Fruit fly (Drosophila melanogaster) whole organism, embryonic: ENCODE results near the gene SP1173.
A peak's percentile ranks its signal among the peaks of the same experiment; 100 is the strongest.

Experiments used
- Antp ChIP-seq: fragments of 200-800 bp; sonication (Bioruptor generic); optimal IDR thresholded peaks from 3 replicates; lab custom pipeline; 2016; ENCODE audit warnings: missing biosample characterization, missing genetic modification characterization
- Atf6 ChIP-seq: fragments of 200-800 bp; sonication (Bioruptor generic); IDR thresholded peaks from 2 replicates; pipeline ENCODE4 v1.3.6; 2022; ENCODE audit warnings: missing biosample characterization, missing genetic modification characterization
- CG12071 ChIP-seq: fragments of 200-800 bp; sonication (Bioruptor generic); optimal IDR thresholded peaks from 3 replicates; lab custom pipeline; 2018; ENCODE audit warnings: missing biosample characterization, mild to moderate bottlenecking, missing genetic modification characterization
- CG13775 ChIP-seq: fragments of 200-800 bp; sonication (Bioruptor generic); optimal IDR thresholded peaks from 3 replicates; lab custom pipeline; 2017; ENCODE audit warnings: missing biosample characterization, mild to moderate bottlenecking, missing genetic modification characterization
- CG17385 ChIP-seq: fragments of 200-800 bp; sonication (Bioruptor generic); optimal IDR thresholded peaks from 3 replicates; lab custom pipeline; 2018; ENCODE audit warnings: missing biosample characterization, mild to moderate bottlenecking, missing genetic modification characterization
- CG17829 ChIP-seq: fragments of 200-800 bp; optimal IDR thresholded peaks from 2 replicates; lab custom pipeline; 2019; ENCODE audit warnings: missing biosample characterization, mild to moderate bottlenecking, missing genetic modification characterization, moderate library complexity
- CG2875 ChIP-seq: fragments of 200-800 bp; sonication (Bioruptor generic); optimal IDR thresholded peaks from 2 replicates; lab custom pipeline; 2017; ENCODE audit warnings: missing biosample characterization, mild to moderate bottlenecking, missing genetic modification characterization, missing genetic modification reagents
- CG30020 ChIP-seq: fragments of 200-800 bp; optimal IDR thresholded peaks from 2 replicates; lab custom pipeline; 2019; ENCODE audit warnings: missing biosample characterization, mild to moderate bottlenecking, missing genetic modification characterization, moderate library complexity
- CG30403 ChIP-seq: fragments of 200-800 bp; sonication (Bioruptor generic); optimal IDR thresholded peaks from 3 replicates; lab custom pipeline; 2016; ENCODE audit warnings: missing biosample characterization, missing genetic modification characterization
- CG42726 ChIP-seq: fragments of 200-800 bp; sonication (Bioruptor generic); IDR thresholded peaks from 2 replicates; pipeline ENCODE4 v1.3.6; 2022; ENCODE audit warnings: missing biosample characterization, missing genetic modification characterization; ENCODE audit not compliant: partially characterized antibody
- CG43689 ChIP-seq: fragments of 200-800 bp; sonication (Bioruptor generic); IDR thresholded peaks from 2 replicates; pipeline ENCODE4 v1.3.6; 2022; ENCODE audit warnings: missing biosample characterization, missing genetic modification characterization
- CG4424 ChIP-seq: fragments of 200-800 bp; sonication (Bioruptor generic); optimal IDR thresholded peaks from 3 replicates; lab custom pipeline; 2016; ENCODE audit warnings: missing biosample characterization, missing genetic modification characterization
- CG4617 ChIP-seq: fragments of 200-800 bp; sonication (Bioruptor generic); optimal IDR thresholded peaks from 3 replicates; lab custom pipeline; 2016; ENCODE audit warnings: missing biosample characterization, missing genetic modification characterization, borderline replicate concordance
- CG4854 ChIP-seq: fragments of 200-800 bp; sonication (Bioruptor generic); optimal IDR thresholded peaks from 2 replicates; lab custom pipeline; 2016; ENCODE audit warnings: missing biosample characterization, missing genetic modification characterization, inconsistent platforms
- CG6654 ChIP-seq: fragments of 200-800 bp; sonication (Bioruptor generic); optimal IDR thresholded peaks from 2 replicates; lab custom pipeline; 2017; ENCODE audit warnings: missing biosample characterization, mild to moderate bottlenecking, missing genetic modification characterization
- CG7928 ChIP-seq: fragments of 200-800 bp; sonication (Bioruptor generic); optimal IDR thresholded peaks from 2 replicates; lab custom pipeline; 2017; ENCODE audit warnings: missing biosample characterization, mild to moderate bottlenecking, missing genetic modification characterization
- CG8765 ChIP-seq: fragments of 200-800 bp; sonication (Bioruptor generic); IDR thresholded peaks from 2 replicates; pipeline ENCODE4 v1.3.6; 2022; ENCODE audit warnings: missing biosample characterization, missing genetic modification characterization
- CG9609 ChIP-seq: fragments of 200-800 bp; sonication (Bioruptor generic); optimal IDR thresholded peaks from 3 replicates; lab custom pipeline; 2016; ENCODE audit warnings: missing biosample characterization, missing genetic modification characterization
- CrebB ChIP-seq: fragments of 200-800 bp; sonication (Bioruptor generic); optimal IDR thresholded peaks from 3 replicates; lab custom pipeline; 2018; ENCODE audit warnings: missing biosample characterization, mild to moderate bottlenecking, missing genetic modification characterization
- E2f2 ChIP-seq: fragments of 200-800 bp; sonication (Bioruptor generic); IDR thresholded peaks from 2 replicates; pipeline ENCODE4 v1.3.6; 2022; ENCODE audit warnings: missing biosample characterization, missing genetic modification characterization
- Elba2 ChIP-seq: fragments of 200-800 bp; sonication (Bioruptor generic); optimal IDR thresholded peaks from 3 replicates; lab custom pipeline; 2016; ENCODE audit warnings: missing biosample characterization, missing genetic modification characterization
- Fer1 ChIP-seq: fragments of 200-800 bp; sonication (Bioruptor generic); optimal IDR thresholded peaks from 2 replicates; lab custom pipeline; 2017; ENCODE audit warnings: missing biosample characterization, mild to moderate bottlenecking, missing genetic modification characterization
- Fer3 ChIP-seq: fragments of 200-800 bp; sonication (Bioruptor generic); optimal IDR thresholded peaks from 2 replicates; lab custom pipeline; 2018; ENCODE audit warnings: missing biosample characterization, mild to moderate bottlenecking, missing genetic modification characterization, moderate library complexity
- Hr39 ChIP-seq: fragments of >200 bp; optimal IDR thresholded peaks from 2 replicates; lab custom pipeline; 2017
- Hr51 ChIP-seq, 2 experiments: fragments of 200-800 bp; sonication (Bioruptor generic); optimal IDR thresholded peaks; 2 replicates in 1 of 2; 3 replicates in 1 of 2; lab custom pipeline; 2016 to 2018; ENCODE audit warnings: missing biosample characterization in 2 of 2, missing genetic modification characterization in 2 of 2, mild to moderate bottlenecking in 1 of 2, moderate library complexity in 1 of 2
- MESR4 ChIP-seq: fragments of 200-800 bp; sonication (Bioruptor generic); optimal IDR thresholded peaks from 2 replicates; lab custom pipeline; 2018; ENCODE audit warnings: missing biosample characterization, mild to moderate bottlenecking, missing genetic modification characterization, moderate library complexity
- Sry-δ ChIP-seq: fragments of 200-800 bp; sonication (Bioruptor generic); optimal IDR thresholded peaks from 2 replicates; lab custom pipeline; 2016; ENCODE audit warnings: missing biosample characterization, missing genetic modification characterization
- Usf ChIP-seq: fragments of 200-800 bp; sonication (Bioruptor generic); optimal IDR thresholded peaks from 2 replicates; lab custom pipeline; 2017; ENCODE audit warnings: missing genotype, missing biosample characterization, missing genetic modification characterization
- abd-A ChIP-seq: fragments of 200-800 bp; sonication (Bioruptor generic); optimal IDR thresholded peaks from 3 replicates; lab custom pipeline; 2019; ENCODE audit warnings: missing biosample characterization, mild to moderate bottlenecking, missing genetic modification characterization, moderate library complexity
- bbx ChIP-seq: fragments of 200-800 bp; sonication (Bioruptor generic); IDR thresholded peaks from 2 replicates; pipeline ENCODE4 v1.3.6; 2022; ENCODE audit warnings: missing biosample characterization, missing genetic modification characterization; ENCODE audit not compliant: partially characterized antibody
- bowl ChIP-seq: fragments of 200-800 bp; sonication (Bioruptor generic); IDR thresholded peaks from 2 replicates; pipeline ENCODE4 v1.3.6; 2022; ENCODE audit warnings: missing biosample characterization, missing genetic modification characterization
- bsh ChIP-seq, 2 experiments: fragments of 200-800 bp; sonication (Bioruptor generic); optimal IDR thresholded peaks; 2 replicates each; lab custom pipeline; 2017 to 2018; ENCODE audit warnings: mild to moderate bottlenecking in 2 of 2, missing biosample characterization in 2 of 2, missing genetic modification characterization in 2 of 2, moderate library complexity in 1 of 2
- cad ChIP-seq: fragments of >200 bp; optimal IDR thresholded peaks from 2 replicates; lab custom pipeline; 2017; ENCODE audit warnings: missing biosample characterization, missing genetic modification characterization
- cg ChIP-seq: fragments of 200-800 bp; sonication (Bioruptor generic); optimal IDR thresholded peaks from 3 replicates; lab custom pipeline; 2019; ENCODE audit warnings: missing biosample characterization, mild to moderate bottlenecking, missing genetic modification characterization, moderate library complexity
- en ChIP-seq: fragments of 200-800 bp; sonication (Bioruptor generic); optimal IDR thresholded peaks from 2 replicates; lab custom pipeline; 2016; ENCODE audit warnings: missing biosample characterization, missing genetic modification characterization
- gce ChIP-seq: fragments of 200-800 bp; sonication (Bioruptor generic); IDR thresholded peaks from 3 replicates; pipeline ENCODE4 v1.3.6; 2022; ENCODE audit warnings: missing biosample characterization, missing genetic modification characterization
- gcm2 ChIP-seq: fragments of 200-800 bp; sonication (Bioruptor generic); optimal IDR thresholded peaks from 2 replicates; lab custom pipeline; 2016; ENCODE audit warnings: missing biosample characterization, missing genetic modification characterization
- gsb-n ChIP-seq: fragments of 200-800 bp; sonication (Bioruptor generic); optimal IDR thresholded peaks from 3 replicates; lab custom pipeline; 2018; ENCODE audit warnings: missing biosample characterization, mild to moderate bottlenecking, missing genetic modification characterization
- hbn ChIP-seq: fragments of 200-800 bp; sonication (Bioruptor generic); IDR thresholded peaks from 2 replicates; pipeline ENCODE4 v1.3.6; 2022; ENCODE audit warnings: missing biosample characterization, missing genetic modification characterization; ENCODE audit not compliant: partially characterized antibody
- her ChIP-seq: fragments of 200-800 bp; sonication (Bioruptor generic); optimal IDR thresholded peaks from 2 replicates; lab custom pipeline; 2016; ENCODE audit warnings: missing biosample characterization, missing genetic modification characterization
- lilli ChIP-seq: fragments of 200-800 bp; sonication (Bioruptor generic); optimal IDR thresholded peaks from 3 replicates; lab custom pipeline; 2016; ENCODE audit warnings: missing biosample characterization, missing genetic modification characterization
- lov ChIP-seq, 2 experiments: fragments of 200-800 bp in 1 of 2; fragments of >200 bp in 1 of 2; sonication (Bioruptor generic) in 1 of 2; IDR thresholded peaks in 1 of 2; optimal IDR thresholded peaks in 1 of 2; 2 replicates in 1 of 2; 3 replicates in 1 of 2; pipeline versions ENCODE4 v1.3.6 to Lab custom; 2017 to 2022; ENCODE audit warnings: missing biosample characterization in 1 of 2, missing genetic modification characterization in 1 of 2
- pnt ChIP-seq: fragments of 200-800 bp; sonication (Bioruptor generic); optimal IDR thresholded peaks from 3 replicates; lab custom pipeline; 2016; ENCODE audit warnings: missing biosample characterization, missing genetic modification characterization
- pros ChIP-seq: fragments of 200-800 bp; sonication (Bioruptor generic); optimal IDR thresholded peaks from 3 replicates; lab custom pipeline; 2019; ENCODE audit warnings: missing biosample characterization, mild to moderate bottlenecking, missing genetic modification characterization, moderate library complexity
- rib ChIP-seq: fragments of 200-800 bp; sonication (Bioruptor generic); IDR thresholded peaks from 2 replicates; pipeline ENCODE4 v1.3.6; 2022; ENCODE audit warnings: missing biosample characterization, missing genetic modification characterization
- scrt ChIP-seq: fragments of 200-800 bp; sonication (Bioruptor generic); optimal IDR thresholded peaks from 2 replicates; lab custom pipeline; 2018; ENCODE audit warnings: missing biosample characterization, mild to moderate bottlenecking, missing genetic modification characterization, moderate library complexity
- shn ChIP-seq: fragments of 200-800 bp; sonication (Bioruptor generic); optimal IDR thresholded peaks from 3 replicates; lab custom pipeline; 2016; ENCODE audit warnings: missing biosample characterization, missing genetic modification characterization
- sr ChIP-seq: fragments of 200-800 bp; sonication (Bioruptor generic); IDR thresholded peaks from 3 replicates; pipeline ENCODE4 v1.3.6; 2022; ENCODE audit warnings: missing biosample characterization, missing genetic modification characterization
- tll ChIP-seq, 2 experiments: fragments of 200-800 bp in 1 of 2; fragments of >200 bp in 1 of 2; sonication (Bioruptor generic) in 1 of 2; optimal IDR thresholded peaks; 2 replicates each; lab custom pipeline; 2017 to 2019; ENCODE audit warnings: missing biosample characterization in 2 of 2, missing genetic modification characterization in 2 of 2, mild to moderate bottlenecking in 1 of 2, moderate library complexity in 1 of 2
- tup ChIP-seq: fragments of 200-800 bp; sonication (Bioruptor generic); optimal IDR thresholded peaks from 2 replicates; lab custom pipeline; 2016; ENCODE audit warnings: missing biosample characterization, mild to moderate bottlenecking, missing genetic modification characterization, moderate library complexity
- z ChIP-seq: fragments of 200-800 bp; sonication (Bioruptor generic); IDR thresholded peaks from 3 replicates; pipeline ENCODE4 v1.3.6; 2022; ENCODE audit warnings: missing biosample characterization, missing genetic modification characterization

Gene SP1173

DNA sequence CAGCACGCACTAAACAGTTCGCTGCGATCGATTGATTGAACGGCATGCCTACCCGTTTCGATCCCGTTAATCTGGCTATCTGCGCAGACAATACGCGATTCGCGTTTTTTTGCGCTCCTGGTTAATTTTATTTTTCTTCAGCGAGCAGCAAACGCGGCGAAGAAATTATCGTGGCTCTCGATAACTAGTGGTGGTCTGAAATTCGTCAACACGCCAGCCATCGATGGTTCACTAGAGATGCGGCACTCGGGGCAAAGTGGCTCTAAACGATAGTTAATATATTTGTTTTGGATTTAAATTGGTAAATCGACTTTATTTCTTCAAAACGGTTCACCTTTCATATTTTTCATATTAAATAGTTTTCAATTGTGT is 39.6 kb upstream of the SP1173 start, which contains the start of gene dikar (continued):
- TF ChIP-seq CG6654 (no peak), en (GFP tag; lab: Kevin White, UChicago) (no peak), CG13775 (GFP tag; lab: Kevin White, UChicago) (peak; percentile 71), pnt (GFP tag; lab: Kevin White, UChicago) (peak; percentile 38), gsb-n (tag; lab: Kevin White, UChicago) (no peak), CG30020 (tag; lab: Kevin White, UChicago) (peak; percentile 38), shn (GFP tag; lab: Kevin White, UChicago) (peak; percentile 24), CG17829 (tag; lab: Kevin White, UChicago) (peak; percentile 47), her (GFP tag; lab: Kevin White, UChicago) (no peak), CG9609 (peak; percentile 34), MESR4 (GFP tag; lab: Kevin White, UChicago) (peak; percentile 94), Hr51 (GFP tag; optimal IDR thresholded peaks at IDR 0.05; lab: Kevin White, UChicago) (peak in 1 of 2 experiments; percentile 47), CG42726 (GFP tag; lab: Robert Waterston, UW) (peak; percentile 81), bsh (GFP tag; optimal IDR thresholded peaks at IDR 0.05; lab: Kevin White, UChicago) (peak in 1 of 2 experiments; percentile 7), CG17385 (GFP tag; lab: Kevin White, UChicago) (no peak), lilli (GFP tag; lab: Kevin White, UChicago) (peak; percentile 62), Atf6 (GFP tag; lab: Robert Waterston, UW) (peak; percentile 30), cad (GFP tag; lab: Kevin White, UChicago) (no peak), Elba2 (GFP tag; lab: Kevin White, UChicago) (no peak), scrt (GFP tag; lab: Kevin White, UChicago) (no peak), tll (GFP tag; optimal IDR thresholded peaks at IDR 0.05; lab: Kevin White, UChicago) (no peak), CG8765 (GFP tag; lab: Robert Waterston, UW) (peak; percentile 55; the same call in 1 of the 2 replicates), bowl (GFP tag; lab: Robert Waterston, UW) (no peak), bbx (GFP tag; lab: Robert Waterston, UW) (peak; percentile 86), gcm2 (GFP tag; lab: Kevin White, UChicago) (no peak), abd-A (no peak), Fer3 (no peak), tup (GFP tag; lab: Kevin White, UChicago) (no peak), pros (no peak), gce (no peak), Usf (GFP tag; lab: Kevin White, UChicago) (no peak), CG4854 (GFP tag; lab: Kevin White, UChicago) (no peak), CG43689 (no peak), CrebB (no peak), CG4617 (GFP tag; lab: Kevin White, UChicago) (no peak), E2f2 (GFP tag; lab: Robert Waterston, UW) (no peak), Sry-δ (GFP tag; lab: Kevin White, UChicago) (peak; percentile 84), Fer1 (GFP tag; lab: Kevin White, UChicago) (peak; percentile 31), CG4424 (peak; percentile 31), CG7928 (GFP tag; lab: Kevin White, UChicago) (no peak), z (no peak), hbn (GFP tag; lab: Robert Waterston, UW) (peak; percentile 62), sr (GFP tag; lab: Robert Waterston, UW) (no peak), CG12071 (GFP tag; lab: Kevin White, UChicago) (no peak), CG2875 (GFP tag; lab: Kevin White, UChicago) (no peak), lov (optimal IDR thresholded peaks at IDR 0.05; lab: Kevin White, UChicago) (no peak), lov (GFP tag; IDR thresholded peaks at IDR 0.05; lab: Robert Waterston, UW) (no peak), cg (GFP tag; lab: Kevin White, UChicago) (no peak), Antp (GFP tag; lab: Kevin White, UChicago) (peak; percentile 63), CG30403 (GFP tag; lab: Kevin White, UChicago) (peak; percentile 71), rib (GFP tag; lab: Robert Waterston, UW) (peak; percentile 22; the same call in 1 of the 2 replicates), Hr39 (lab: Kevin White, UChicago) (no peak)
